Fruit fly (Drosophila melanogaster): ENCODE measurements around the gene CG11317.

The CG11317 gene

DNA sequence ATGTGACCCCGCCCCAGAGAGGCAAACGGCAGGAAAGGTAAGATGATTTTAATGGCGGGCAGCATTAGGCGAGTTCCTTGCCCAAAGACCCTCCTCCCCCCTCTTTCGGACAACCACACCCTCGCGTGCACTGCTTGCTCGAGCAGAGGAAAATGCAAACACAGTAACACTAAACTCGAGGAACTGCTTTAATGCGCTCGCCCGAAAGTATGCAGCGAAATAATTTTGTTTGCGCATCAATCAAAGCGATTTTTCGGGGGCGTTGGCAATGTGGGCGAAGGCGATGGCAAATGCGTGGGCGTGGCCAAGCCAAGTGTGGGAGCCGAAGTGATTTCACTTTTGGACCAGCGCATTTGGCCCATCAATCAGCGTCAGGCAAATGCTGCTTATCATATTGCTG lies 10.7 kb downstream of the CG11317 start:
- TF ChIP-seq CG1602 (GFP tag; optimal IDR thresholded peaks at IDR 0.05): no peak
- 0 out of 2 replicates have a peak, but pooled peaks have one; percentile 5 for TF ChIP-seq NFAT (GFP tag; IDR thresholded peaks at IDR 0.05)
- TF ChIP-seq disco-r (GFP tag; optimal IDR thresholded peaks at IDR 0.05): no peak
- no peak for TF ChIP-seq CG2875 (GFP tag; optimal IDR thresholded peaks at IDR 0.05)
- no peak for TF ChIP-seq CG10147 (GFP tag; optimal IDR thresholded peaks at IDR 0.05)
- no peak for TF ChIP-seq CG7556 (GFP tag; optimal IDR thresholded peaks at IDR 0.05)
- TF ChIP-seq CG10274 (GFP tag; optimal IDR thresholded peaks at IDR 0.05): no peak
- TF ChIP-seq CG7745 (tag; optimal IDR thresholded peaks at IDR 0.05): no peak
- TF ChIP-seq CG31365 (tag; optimal IDR thresholded peaks at IDR 0.05): peak; percentile 96
- no peak for TF ChIP-seq CG10654 (GFP tag; optimal IDR thresholded peaks at IDR 0.05)
- peak; percentile 47 for TF ChIP-seq CoRest (tag; optimal IDR thresholded peaks at IDR 0.05)
- no peak for TF ChIP-seq CG8359 (GFP tag; optimal IDR thresholded peaks at IDR 0.05; ENCODE audit: borderline replicate concordance)
- TF ChIP-seq chif (GFP tag; optimal IDR thresholded peaks at IDR 0.05): peak in 1 of 2 experiments; percentile 33
- no peak for TF ChIP-seq CG4424 (GFP tag; optimal IDR thresholded peaks at IDR 0.05)
- no peak for TF ChIP-seq Mes4 (GFP tag; optimal IDR thresholded peaks at IDR 0.05)
- peak; percentile 89 for TF ChIP-seq sr (GFP tag; IDR thresholded peaks at IDR 0.05)
- no peak for TF ChIP-seq sna (GFP tag; IDR thresholded peaks at IDR 0.05; ENCODE audit: partially characterized antibody)
- TF ChIP-seq Oaz (GFP tag; IDR thresholded peaks at IDR 0.05): no peak
- peak in 1 of 2 experiments; percentile 52 for TF ChIP-seq Eip74EF (GFP tag; optimal IDR thresholded peaks at IDR 0.05)
- TF ChIP-seq tio (GFP tag; optimal IDR thresholded peaks at IDR 0.05): no peak
- TF ChIP-seq corto (GFP tag; optimal IDR thresholded peaks at IDR 0.05): no peak
- peak; percentile 29; the same call in 1 of the 2 replicates for TF ChIP-seq amos (GFP tag; IDR thresholded peaks at IDR 0.05; ENCODE audit: partially characterized antibody)
- TF ChIP-seq CG18011 (GFP tag; optimal IDR thresholded peaks at IDR 0.05): no peak
- TF ChIP-seq dm (GFP tag; optimal IDR thresholded peaks at IDR 0.05): peak; percentile 18
- TF ChIP-seq CG17829 (tag; optimal IDR thresholded peaks at IDR 0.05): no peak
- no peak for TF ChIP-seq cato (GFP tag; optimal IDR thresholded peaks at IDR 0.05; ENCODE audit: borderline replicate concordance)
- TF ChIP-seq CG10209 (GFP tag; optimal IDR thresholded peaks at IDR 0.05): no peak
- TF ChIP-seq CG13296 (GFP tag; optimal IDR thresholded peaks at IDR 0.05): no peak
- peak; percentile 58 for TF ChIP-seq HmgD (GFP tag; optimal IDR thresholded peaks at IDR 0.05)
- 0 out of 3 replicates have a peak, but pooled peaks have one; percentile 35 for TF ChIP-seq CG14860 (GFP tag; IDR thresholded peaks at IDR 0.05; ENCODE audit: partially characterized antibody)
- TF ChIP-seq CG8765 (GFP tag; IDR thresholded peaks at IDR 0.05): no peak
- TF ChIP-seq CG12769 (tag; optimal IDR thresholded peaks at IDR 0.05): no peak
- TF ChIP-seq unc-4 (GFP tag; IDR thresholded peaks at IDR 0.05; ENCODE audit: partially characterized antibody): no peak
- TF ChIP-seq ro (GFP tag; IDR thresholded peaks at IDR 0.05): no peak
- TF ChIP-seq CG4820 (GFP tag; optimal IDR thresholded peaks at IDR 0.05): no peak
- 0 out of 2 replicates have a peak, but pooled peaks have one; percentile 26 for TF ChIP-seq ttk (GFP tag; IDR thresholded peaks at IDR 0.05)
- 0 out of 3 replicates have a peak, but pooled peaks have one; percentile 57 for TF ChIP-seq ci (GFP tag; IDR thresholded peaks at IDR 0.05)
- TF ChIP-seq CG17186 (GFP tag; optimal IDR thresholded peaks at IDR 0.05): no peak
- TF ChIP-seq al (GFP tag; IDR thresholded peaks at IDR 0.05): no peak
- 0 out of 2 replicates have a peak, but pooled peaks have one; percentile 9 for TF ChIP-seq CG17612 (GFP tag; IDR thresholded peaks at IDR 0.05)
- peak; percentile 7 for TF ChIP-seq dmrt11E (tag; optimal IDR thresholded peaks at IDR 0.05)
- peak; percentile 82 for TF ChIP-seq Med (GFP tag)
- TF ChIP-seq p53 (GFP tag; optimal IDR thresholded peaks at IDR 0.05): peak; percentile 15
- TF ChIP-seq NfI (GFP tag; optimal IDR thresholded peaks at IDR 0.05): peak; percentile 31
- TF ChIP-seq dan (GFP tag; IDR thresholded peaks at IDR 0.05): no peak
- no peak for TF ChIP-seq CG6654 (GFP tag; optimal IDR thresholded peaks at IDR 0.05)
- TF ChIP-seq slbo (GFP tag; IDR thresholded peaks at IDR 0.05): peak; percentile 20; the same call in 1 of the 2 replicates
- 0 out of 3 replicates have a peak, but pooled peaks have one; percentile 33 for TF ChIP-seq zfh1 (GFP tag; IDR thresholded peaks at IDR 0.05)
- TF ChIP-seq bsh (GFP tag; optimal IDR thresholded peaks at IDR 0.05): no peak
- TF ChIP-seq CG11560 (tag; IDR thresholded peaks at IDR 0.05): no peak
